Fruit fly (Drosophila melanogaster) S2 (cell line): ENCODE results near the gene PIG-U.

Experiments
- CG8478 ChIP-seq: fragments of >200 bp; optimal IDR thresholded peaks from 2 replicates; lab custom pipeline; 2018
- CTCF ChIP-seq, 2 experiments: fragments of >200 bp; optimal IDR thresholded peaks; 2 replicates each; lab custom pipeline; 2018

DNA sequence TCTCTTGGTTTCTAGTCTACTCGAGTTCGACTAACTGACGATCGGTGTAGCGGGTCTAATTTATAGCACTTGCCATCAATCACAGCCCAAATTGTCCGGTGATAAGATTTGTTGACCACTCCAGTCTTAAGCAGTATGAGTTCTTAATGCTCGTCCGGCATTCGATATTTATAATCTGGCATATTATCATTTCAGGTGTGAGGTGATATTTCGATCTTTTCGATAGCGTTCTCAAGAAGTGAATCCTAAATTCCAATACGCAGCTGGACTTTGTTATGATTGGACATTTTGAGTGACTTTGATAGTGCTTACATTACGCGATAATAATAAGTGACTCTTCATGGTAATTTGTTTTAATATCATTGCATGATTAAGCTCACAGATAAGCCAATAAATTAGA, 18.6 kb upstream of the PIG-U start, which contains the start of gene Bace:
- TF ChIP-seq CG8478 (lab: Kevin White, UChicago), result no peak
- TF ChIP-seq CTCF (optimal IDR thresholded peaks at IDR 0.05; lab: Kevin White, UChicago), result no peak
